Fruit fly (Drosophila melanogaster) whole organism: Measurements from ENCODE around the gene btl.

ENCODE experiments used
- CG8478 ChIP-seq: fragments of >200 bp; optimal IDR thresholded peaks from 2 replicates; lab custom pipeline; 2018; ENCODE audit warnings: inconsistent platforms
- pan ChIP-seq: fragments of >200 bp; optimal IDR thresholded peaks from 2 replicates; lab custom pipeline; 2017
- psq ChIP-seq: fragments of >200 bp; optimal IDR thresholded peaks from 2 replicates; lab custom pipeline; 2017

DNA sequence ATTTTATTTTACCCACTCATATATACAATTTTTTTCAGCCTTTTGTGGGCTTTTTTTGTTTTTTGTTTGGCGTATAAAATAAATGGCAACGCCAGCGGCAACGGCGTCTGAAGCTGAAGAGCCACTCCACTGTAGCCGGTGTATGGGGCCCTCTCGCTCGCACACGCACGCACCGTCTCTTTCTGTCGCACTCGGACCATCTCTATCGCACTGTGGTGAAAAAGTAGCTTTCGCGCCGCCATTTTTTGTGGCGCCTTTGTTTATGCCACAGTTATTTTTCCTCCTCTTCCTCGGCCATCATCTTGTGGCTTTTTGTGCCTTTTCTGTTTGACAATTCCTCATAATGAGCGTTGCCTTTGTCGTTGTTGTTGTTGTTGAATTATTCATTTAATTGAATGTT is 46.5 kb downstream of the btl start:
- TF ChIP-seq pan (lab: Kevin White, UChicago) (no peak), CG8478 (lab: Kevin White, UChicago) (no peak), psq (lab: Kevin White, UChicago) (no peak)
